Worm (Caenorhabditis elegans) whole organism, L4 larva: ENCODE measurements around the gene F16H6.3.

Experiments used
- ceh-62 ChIP-seq: sonication (generic microtip); optimal IDR thresholded peaks from 2 replicates; lab custom pipeline; 2017; ENCODE audit warnings: missing biosample characterization, missing genetic modification characterization
- ces-1 ChIP-seq: fragments of 150-350 bp; sonication (generic microtip); optimal IDR thresholded peaks from 4 replicates; lab custom pipeline; 2014; ENCODE audit warnings: missing biosample characterization, missing genetic modification reagents, missing genetic modification characterization
- dmd-6 ChIP-seq: fragments of 200-800 bp; sonication (Bioruptor generic); IDR thresholded peaks from 2 replicates; pipeline ENCODE4 v1.3.6; 2022; ENCODE audit warnings: missing genetic modification reagents, missing genetic modification characterization, missing compliant biosample characterization
- fos-1 ChIP-seq: fragments of 150-350 bp; optimal IDR thresholded peaks from 2 replicates; lab custom pipeline; 2014; ENCODE audit warnings: missing biosample characterization, missing genetic modification characterization
- lin-15B ChIP-seq: fragments of 150-350 bp; sonication (generic microtip); optimal IDR thresholded peaks from 3 replicates; lab custom pipeline; 2014; ENCODE audit warnings: missing biosample characterization, missing genetic modification characterization
- nhr-237 ChIP-seq: sonication (generic microtip); optimal IDR thresholded peaks from 2 replicates; lab custom pipeline; 2017; ENCODE audit warnings: missing biosample characterization, missing genetic modification characterization
- saeg-2 ChIP-seq: fragments of 200-800 bp; sonication (Bioruptor generic); IDR thresholded peaks from 2 replicates; pipeline ENCODE4 v1.3.6; 2022; ENCODE audit warnings: missing genetic modification reagents, missing genetic modification characterization, missing compliant biosample characterization
- snpc-4 ChIP-seq: fragments of 150-350 bp; optimal IDR thresholded peaks from 2 replicates; lab custom pipeline; 2014; ENCODE audit warnings: missing biosample characterization, missing genetic modification characterization
- unc-62 ChIP-seq, 3 experiments: fragments of 150-350 bp in 1 of 3; sonication (generic microtip); optimal IDR thresholded peaks in 2 of 3; peaks in 1 of 3; 1 replicate in 1 of 3; 2 replicates in 2 of 3; lab custom pipeline; 2014 to 2017; ENCODE audit warnings: missing biosample characterization in 3 of 3, missing genetic modification characterization in 3 of 3, missing genetic modification reagents in 3 of 3, missing genotype in 1 of 3
- zag-1 ChIP-seq: fragments of 150-350 bp; optimal IDR thresholded peaks from 2 replicates; lab custom pipeline; 2014; ENCODE audit warnings: missing biosample characterization, missing genetic modification characterization

- TF ChIP-seq lin-15B (tag; lab: Kevin White, UChicago): no peak
- TF ChIP-seq ceh-62: no peak
- no peak for TF ChIP-seq fos-1 (tag; lab: Kevin White, UChicago)
- TF ChIP-seq snpc-4: no peak
- no peak for TF ChIP-seq unc-62 (GFP tag; optimal IDR thresholded peaks at IDR 0.05 in 1 of 2; lab: Kevin White, UChicago)
- TF ChIP-seq unc-62 (tag; optimal IDR thresholded peaks at IDR 0.05; lab: Kevin White, UChicago): no peak
- no peak for TF ChIP-seq dmd-6 (GFP tag; lab: Robert Waterston, UW)
- TF ChIP-seq zag-1 (tag; lab: Kevin White, UChicago): no peak
- no peak for TF ChIP-seq ces-1 (GFP tag; lab: Kevin White, UChicago)
- no peak for TF ChIP-seq saeg-2 (GFP tag; lab: Robert Waterston, UW)
- no peak for TF ChIP-seq nhr-237 (tag; lab: Kevin White, UChicago)
Observed at ce11 chrV:18178659-18179058, 16.4 kb upstream of the F16H6.3 start, which contains the start of gene C31G12.4.
